Worm (Caenorhabditis elegans): ENCODE measurements around the gene pals-21.

DNA sequence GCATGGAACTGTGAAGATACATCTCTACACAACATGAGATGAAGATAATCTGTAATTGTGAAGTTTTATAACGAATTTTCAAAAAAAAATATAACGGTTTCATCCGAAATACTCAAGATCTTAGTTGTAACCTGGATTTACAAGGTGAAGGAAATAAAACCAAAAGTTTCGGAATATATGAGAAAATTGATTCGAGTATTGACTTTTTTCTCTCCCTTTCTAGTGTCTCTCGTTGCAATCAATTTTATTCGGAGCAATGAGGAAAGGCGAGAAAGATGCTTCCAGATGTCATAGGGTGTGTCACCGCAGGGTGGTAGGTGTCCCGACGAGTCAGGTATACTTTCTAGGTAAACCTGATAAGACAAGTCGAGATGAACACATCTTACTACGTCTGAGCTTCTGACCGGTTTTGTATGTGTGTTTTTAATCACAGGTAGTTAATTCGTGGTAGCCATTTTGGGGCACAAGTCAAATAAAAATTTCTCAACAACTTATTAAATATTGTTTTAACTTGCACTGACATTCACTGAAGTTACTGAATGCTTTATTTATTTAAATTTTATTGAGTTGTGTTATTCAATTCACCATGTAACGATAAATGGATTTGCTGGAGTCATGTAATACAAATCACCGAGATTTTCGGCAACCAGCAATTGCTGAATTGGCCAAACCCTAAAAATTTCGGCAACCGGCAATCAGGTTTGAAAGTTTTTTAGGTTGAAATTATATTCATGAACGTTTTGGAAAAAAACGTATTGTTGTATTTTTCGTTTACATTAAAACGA lies 8.0 kb upstream of the pals-21 start, which contains the start of gene pals-20:
- TF ChIP-seq elt-1 (tag; optimal IDR thresholded peaks at IDR 0.05; ENCODE audit: borderline replicate concordance, insufficient read depth) (no peak), cnd-1 (tag; optimal IDR thresholded peaks at IDR 0.05) (no peak), unc-62 (GFP tag; optimal IDR thresholded peaks at IDR 0.05) (no peak), lin-13 (tag; optimal IDR thresholded peaks at IDR 0.05) (no peak), pha-4 (tag; optimal IDR thresholded peaks at IDR 0.05) (no peak), ceh-39 (tag; optimal IDR thresholded peaks at IDR 0.05) (no peak), nhr-76 (tag; optimal IDR thresholded peaks at IDR 0.05) (no peak), blmp-1 (tag; optimal IDR thresholded peaks at IDR 0.05) (no peak), nhr-12 (tag; optimal IDR thresholded peaks at IDR 0.05) (no peak), sptf-1 (tag; optimal IDR thresholded peaks at IDR 0.05) (no peak)

All from whole organism, mixed stage, embryonic.